Fruit fly (Drosophila melanogaster): ENCODE measurements around the gene gd.
A peak's percentile ranks its signal among the peaks of the same experiment; 100 is the strongest.

gd gene

dm6 chrX:12004395-12004768 is 16.8 kb upstream of the gd start:
- no peak for TF ChIP-seq CG16813 (GFP tag; IDR thresholded peaks at IDR 0.05; ENCODE audit: partially characterized antibody)
- TF ChIP-seq Sox100B (GFP tag; optimal IDR thresholded peaks at IDR 0.05): peak; percentile 76
- TF ChIP-seq CG17361 (GFP tag; IDR thresholded peaks at IDR 0.05): peak; percentile 79
- 0 out of 3 replicates have a peak, but pooled peaks have one; percentile 6 for TF ChIP-seq tgo (GFP tag; IDR thresholded peaks at IDR 0.05)
- peak; percentile 26 for TF ChIP-seq CG8924 (tag; optimal IDR thresholded peaks at IDR 0.05)
- TF ChIP-seq CG17359 (tag; optimal IDR thresholded peaks at IDR 0.05): peak; percentile 10
- TF ChIP-seq B-H1 (GFP tag; IDR thresholded peaks at IDR 0.05): 0 out of 3 replicates have a peak, but pooled peaks have one; percentile 8
- TF ChIP-seq tna (GFP tag; IDR thresholded peaks at IDR 0.05; ENCODE audit: partially characterized antibody): no peak
- 0 out of 2 replicates have a peak, but pooled peaks have one; percentile 9 for TF ChIP-seq wor (GFP tag; IDR thresholded peaks at IDR 0.05)
- TF ChIP-seq dmrt99B (tag; optimal IDR thresholded peaks at IDR 0.05): peak; percentile 72
- peak; percentile 58 for TF ChIP-seq CG9437 (GFP tag; optimal IDR thresholded peaks at IDR 0.05)
- peak; percentile 53; the same call in 1 of the 2 replicates for TF ChIP-seq CG31441 (GFP tag; IDR thresholded peaks at IDR 0.05)
- TF ChIP-seq odd (GFP tag; optimal IDR thresholded peaks at IDR 0.05): peak; percentile 44
- no peak for TF ChIP-seq Mrtf (GFP tag; IDR thresholded peaks at IDR 0.05)
- no peak for TF ChIP-seq CG5180 (GFP tag; optimal IDR thresholded peaks at IDR 0.05)
- TF ChIP-seq CG10209 (GFP tag; optimal IDR thresholded peaks at IDR 0.05): peak; percentile 36
- 0 out of 2 replicates have a peak, but pooled peaks have one; percentile 3 for TF ChIP-seq CG14441 (GFP tag; IDR thresholded peaks at IDR 0.05)
- no peak for TF ChIP-seq ttk (GFP tag; IDR thresholded peaks at IDR 0.05)
- peak; percentile 50 for TF ChIP-seq CG12659 (GFP tag; optimal IDR thresholded peaks at IDR 0.05)
- TF ChIP-seq CG12391 (tag; optimal IDR thresholded peaks at IDR 0.05): peak; percentile 9
- peak; percentile 54 for TF ChIP-seq CG18262 (tag; optimal IDR thresholded peaks at IDR 0.05)
- no peak for TF ChIP-seq CG9215 (GFP tag; IDR thresholded peaks at IDR 0.05)
- TF ChIP-seq CG12104 (GFP tag; optimal IDR thresholded peaks at IDR 0.05): peak; percentile 31
- TF ChIP-seq en (GFP tag; optimal IDR thresholded peaks at IDR 0.05): no peak
- peak; percentile 14 for TF ChIP-seq BtbVII (GFP tag; optimal IDR thresholded peaks at IDR 0.05)
- TF ChIP-seq CG12299 (tag; optimal IDR thresholded peaks at IDR 0.05): no peak
- TF ChIP-seq CG11504 (tag; optimal IDR thresholded peaks at IDR 0.05): peak; percentile 68
- no peak for TF ChIP-seq slbo (GFP tag; IDR thresholded peaks at IDR 0.05)
- TF ChIP-seq CG6689 (GFP tag; IDR thresholded peaks at IDR 0.05): peak; percentile 11; the same call in 1 of the 2 replicates
- no peak for TF ChIP-seq D (optimal IDR thresholded peaks at IDR 0.05)
- peak; percentile 10 for TF ChIP-seq D (GFP tag; optimal IDR thresholded peaks at IDR 0.05)
- TF ChIP-seq dpn (GFP tag; optimal IDR thresholded peaks at IDR 0.05): peak in 1 of 2 experiments; percentile 2
- peak; percentile 42 for TF ChIP-seq CG15269 (tag; optimal IDR thresholded peaks at IDR 0.05)
- TF ChIP-seq Eip74EF (GFP tag; optimal IDR thresholded peaks at IDR 0.05): peak in 1 of 2 experiments; percentile 4
- TF ChIP-seq jigr1 (GFP tag; IDR thresholded peaks at IDR 0.05): 0 out of 3 replicates have a peak, but pooled peaks have one; percentile 3
- peak; percentile 50 for TF ChIP-seq CG17385 (GFP tag; optimal IDR thresholded peaks at IDR 0.05)
- TF ChIP-seq Oli (tag; optimal IDR thresholded peaks at IDR 0.05): peak; percentile 58
- TF ChIP-seq phol (tag; optimal IDR thresholded peaks at IDR 0.05): peak; percentile 53
- peak in 1 of 2 experiments; percentile 62 for TF ChIP-seq Hr51 (GFP tag; optimal IDR thresholded peaks at IDR 0.05)
- TF ChIP-seq CG9727 (GFP tag; optimal IDR thresholded peaks at IDR 0.05): peak; percentile 25
- peak; percentile 2; the same call in 1 of the 2 replicates for TF ChIP-seq Rfx (GFP tag; IDR thresholded peaks at IDR 0.05)
- no peak for TF ChIP-seq CkIIα-i1 (GFP tag; IDR thresholded peaks at IDR 0.05)
- 0 out of 2 replicates have a peak, but pooled peaks have one; percentile 2 for TF ChIP-seq CG6272 (GFP tag; IDR thresholded peaks at IDR 0.05)
- peak; percentile 41 for TF ChIP-seq CG7839 (tag; optimal IDR thresholded peaks at IDR 0.05)
- peak; percentile 65 for TF ChIP-seq nmo (GFP tag; optimal IDR thresholded peaks at IDR 0.05)
- peak; percentile 61 for TF ChIP-seq CG2678 (tag; optimal IDR thresholded peaks at IDR 0.05)
- TF ChIP-seq fd96Cb (tag; optimal IDR thresholded peaks at IDR 0.05): peak; percentile 1
- TF ChIP-seq Ssrp (tag; optimal IDR thresholded peaks at IDR 0.05): peak; percentile 10
- peak; percentile 38 for TF ChIP-seq Sox102F (GFP tag; optimal IDR thresholded peaks at IDR 0.05)
